Worm (Caenorhabditis elegans) whole organism, midembryonic: ENCODE measurements around the gene K08D8.10.

Source experiments
- T22C8.4 ChIP-seq: fragments of 200-800 bp; sonication (Bioruptor generic); IDR thresholded peaks from 2 replicates; pipeline ENCODE4 v1.3.6; 2022; ENCODE audit warnings: missing genetic modification characterization, missing compliant biosample characterization
- cog-1 ChIP-seq: sonication (generic microtip); optimal IDR thresholded peaks from 2 replicates; lab custom pipeline; 2016; ENCODE audit warnings: missing genetic modification characterization, missing compliant biosample characterization
- flt-1 ChIP-seq: fragments of 200-800 bp; sonication (Bioruptor generic); IDR thresholded peaks from 2 replicates; pipeline ENCODE4 v1.3.6; 2022; ENCODE audit warnings: missing genetic modification characterization, missing compliant biosample characterization
- klf-2 ChIP-seq: fragments of 200-800 bp; sonication (Bioruptor generic); conservative IDR thresholded peaks from 2 replicates; pipeline ENCODE4 v1.3.6; 2022; ENCODE audit warnings: missing genetic modification reagents, missing genetic modification characterization, missing compliant biosample characterization
- med-1 ChIP-seq: sonication (generic microtip); optimal IDR thresholded peaks from 2 replicates; lab custom pipeline; 2017; ENCODE audit warnings: missing genetic modification characterization, mild to moderate bottlenecking, missing compliant biosample characterization, antibody characterized with exemption, missing genetic modification reagents; ENCODE audit not compliant: insufficient read depth
- ref-1 ChIP-seq: fragments of 200-800 bp; sonication (Bioruptor generic); conservative IDR thresholded peaks from 2 replicates; pipeline ENCODE4 v1.3.6; 2022; ENCODE audit warnings: missing genetic modification reagents, missing genetic modification characterization, missing compliant biosample characterization
- tab-1 ChIP-seq: fragments of 200-800 bp; sonication (Bioruptor generic); IDR thresholded peaks from 2 replicates; pipeline ENCODE4 v1.3.6; 2022; ENCODE audit warnings: missing genetic modification characterization, missing compliant biosample characterization
- ztf-23 ChIP-seq: fragments of 200-800 bp; sonication (Bioruptor generic); IDR thresholded peaks from 2 replicates; pipeline ENCODE4 v1.3.6; 2022; ENCODE audit warnings: missing genetic modification reagents, missing genetic modification characterization, missing compliant biosample characterization
- ztf-29 ChIP-seq: fragments of 200-800 bp; sonication (Bioruptor generic); IDR thresholded peaks from 2 replicates; pipeline ENCODE4 v1.3.6; 2022; ENCODE audit warnings: missing genetic modification reagents, missing genetic modification characterization, missing compliant biosample characterization

The K08D8.10 gene

DNA sequence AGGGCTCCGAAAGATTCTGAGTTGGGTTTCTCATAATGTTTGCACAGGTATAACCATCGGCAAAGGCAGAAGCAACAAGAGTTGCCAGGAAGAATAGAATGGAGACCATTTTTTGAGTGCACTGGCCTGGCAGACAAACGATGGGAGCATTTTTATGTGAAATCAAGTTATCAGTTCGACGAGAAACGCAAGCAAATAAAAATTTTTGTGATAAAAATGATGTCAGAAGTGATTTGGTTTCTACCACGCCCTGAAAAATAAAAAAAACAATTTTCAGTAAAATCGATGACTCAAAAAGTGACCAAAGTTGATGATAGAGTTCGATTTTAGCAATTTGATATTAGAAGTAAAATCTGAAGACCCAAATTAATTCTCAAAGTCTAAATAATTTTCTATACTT lies 9.5 kb downstream of the K08D8.10 start, which contains the start of gene K08D8.4:
Gene K08D8.4, minus strand, starts transcription at position 128 of the 400 bp plus-strand sequence.
- TF ChIP-seq T22C8.4 (no peak), ref-1 (GFP tag; lab: Robert Waterston, UW) (no peak), cog-1 (tag; lab: Kevin White, UChicago) (no peak), med-1 (GFP tag; lab: Kevin White, UChicago) (no peak), tab-1 (no peak), ztf-29 (GFP tag; lab: Robert Waterston, UW) (no peak), ztf-23 (GFP tag; lab: Robert Waterston, UW) (no peak), flt-1 (GFP tag; lab: Robert Waterston, UW) (no peak)

DNA sequence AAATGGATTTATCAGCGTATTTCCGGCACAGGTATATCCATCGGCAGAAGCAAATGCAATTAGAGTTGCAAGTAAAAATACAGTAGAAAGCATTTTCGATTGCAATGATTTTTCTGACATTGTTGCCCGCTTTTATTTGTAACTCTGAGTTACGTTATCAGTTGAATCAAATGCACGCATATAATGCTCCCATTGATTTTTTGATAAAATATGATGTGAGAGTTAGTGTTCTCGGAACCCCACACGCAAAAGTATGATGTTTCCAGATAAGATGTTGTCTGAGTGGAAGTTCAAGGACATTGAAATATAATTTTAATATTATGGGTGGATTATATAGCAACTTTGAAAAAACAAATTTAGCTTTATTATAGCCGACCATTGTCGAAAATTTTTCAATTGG lies 11.6 kb downstream of the K08D8.10 start, which contains the start of gene K08D8.5:
Gene K08D8.5, minus strand, starts transcription at position 140 of the 400 bp plus-strand sequence.
- no peak for TF ChIP-seq tab-1
- TF ChIP-seq klf-2 (GFP tag; lab: Robert Waterston, UW), result no peak
- no peak for TF ChIP-seq cog-1 (tag; lab: Kevin White, UChicago)
- no peak for TF ChIP-seq ztf-23 (GFP tag; lab: Robert Waterston, UW)
- no peak for TF ChIP-seq ref-1 (GFP tag; lab: Robert Waterston, UW)
- no peak for TF ChIP-seq ztf-29 (GFP tag; lab: Robert Waterston, UW)
- no peak for TF ChIP-seq T22C8.4

DNA sequence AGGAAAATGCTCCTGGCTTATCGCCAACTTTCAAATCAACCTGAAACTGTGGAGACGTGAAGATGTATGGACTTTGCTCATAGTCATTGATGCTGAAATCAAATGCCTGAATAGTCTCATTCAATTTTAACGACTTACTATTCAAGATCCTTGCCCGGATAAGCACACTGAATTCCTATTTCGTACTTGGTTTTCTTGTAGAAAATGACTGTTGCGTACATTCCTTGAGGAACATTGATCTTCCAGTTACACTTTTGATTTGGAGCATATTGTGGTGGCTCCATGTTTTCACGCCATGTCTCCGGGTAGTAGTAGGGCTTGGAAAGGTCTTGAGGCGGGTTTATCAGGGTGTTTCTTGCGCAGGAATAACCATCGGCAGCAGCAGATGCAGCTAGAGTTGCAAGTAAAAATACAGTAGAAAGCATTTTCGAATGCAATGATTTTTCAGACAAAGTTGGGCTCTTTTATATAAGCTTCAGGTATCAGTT lies 14.2 kb downstream of the K08D8.10 start, which contains the start of gene irg-6:
Gene irg-6, minus strand, starts transcription at position 438 of the 488 bp plus-strand sequence.
- no peak for TF ChIP-seq klf-2 (GFP tag; lab: Robert Waterston, UW)
- no peak for TF ChIP-seq med-1 (GFP tag; lab: Kevin White, UChicago)
- no peak for TF ChIP-seq ref-1 (GFP tag; lab: Robert Waterston, UW)
- TF ChIP-seq flt-1 (GFP tag; lab: Robert Waterston, UW), result no peak
- no peak for TF ChIP-seq T22C8.4
- TF ChIP-seq tab-1, result no peak
- TF ChIP-seq ztf-29 (GFP tag; lab: Robert Waterston, UW), result no peak
- no peak for TF ChIP-seq ztf-23 (GFP tag; lab: Robert Waterston, UW)
- no peak for TF ChIP-seq cog-1 (tag; lab: Kevin White, UChicago)

DNA sequence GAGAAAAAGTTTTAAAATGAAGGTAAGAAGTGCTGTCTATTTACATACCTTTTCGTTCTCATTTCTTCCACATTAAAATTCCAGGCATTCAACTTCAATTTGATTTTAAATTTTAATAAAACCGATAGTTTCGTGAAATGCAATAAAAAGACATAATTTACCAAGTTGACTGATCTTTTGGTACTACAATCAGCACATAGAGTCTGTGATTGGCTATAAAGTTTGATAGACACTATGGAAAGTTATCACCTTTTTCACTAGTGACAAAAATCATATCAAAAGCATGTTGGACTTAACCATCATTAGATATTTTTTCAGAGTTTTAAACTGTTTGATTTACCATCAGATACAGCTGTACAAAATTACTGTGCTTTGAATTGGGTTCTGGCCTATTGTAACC lies 15.1 kb downstream of the K08D8.10 start, which contains the start of gene srz-15:
Gene srz-15, plus strand, starts transcription at position 301 of the 400 bp plus-strand sequence.
- TF ChIP-seq cog-1 (tag; lab: Kevin White, UChicago), result no peak
- TF ChIP-seq T22C8.4, result no peak
- TF ChIP-seq med-1 (GFP tag; lab: Kevin White, UChicago), result no peak
- no peak for TF ChIP-seq ref-1 (GFP tag; lab: Robert Waterston, UW)
- TF ChIP-seq flt-1 (GFP tag; lab: Robert Waterston, UW), result no peak
- no peak for TF ChIP-seq ztf-23 (GFP tag; lab: Robert Waterston, UW)
- no peak for TF ChIP-seq tab-1
- no peak for TF ChIP-seq klf-2 (GFP tag; lab: Robert Waterston, UW)
- no peak for TF ChIP-seq ztf-29 (GFP tag; lab: Robert Waterston, UW)

DNA sequence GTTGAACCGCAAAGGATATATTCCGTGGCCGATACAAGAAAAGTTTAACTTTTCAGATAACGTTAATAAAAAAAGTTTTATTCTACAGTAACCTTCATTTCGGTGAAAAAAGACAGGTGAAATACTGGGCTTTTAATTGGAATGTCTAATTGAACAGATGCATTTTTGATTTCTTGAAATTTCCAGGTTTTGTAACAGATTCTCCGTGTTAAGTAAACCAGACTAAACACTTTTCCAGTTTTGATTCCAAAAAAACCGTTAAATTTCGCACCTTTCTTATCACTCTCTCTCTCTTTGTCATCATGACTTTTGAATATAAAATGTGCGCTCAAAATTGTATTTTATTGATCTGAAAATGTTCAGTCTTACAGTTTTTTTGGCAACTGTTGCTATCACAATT lies 17.9 kb downstream of the K08D8.10 start, which contains the start of gene C32H11.3:
Gene C32H11.3, plus strand, starts transcription at position 301 of the 400 bp plus-strand sequence.
- TF ChIP-seq cog-1 (tag; lab: Kevin White, UChicago) (no peak), klf-2 (GFP tag; lab: Robert Waterston, UW) (no peak), ztf-23 (GFP tag; lab: Robert Waterston, UW) (no peak), med-1 (GFP tag; lab: Kevin White, UChicago) (no peak), flt-1 (GFP tag; lab: Robert Waterston, UW) (no peak), ref-1 (GFP tag; lab: Robert Waterston, UW) (no peak), ztf-29 (GFP tag; lab: Robert Waterston, UW) (no peak), tab-1 (no peak), T22C8.4 (no peak)

DNA sequence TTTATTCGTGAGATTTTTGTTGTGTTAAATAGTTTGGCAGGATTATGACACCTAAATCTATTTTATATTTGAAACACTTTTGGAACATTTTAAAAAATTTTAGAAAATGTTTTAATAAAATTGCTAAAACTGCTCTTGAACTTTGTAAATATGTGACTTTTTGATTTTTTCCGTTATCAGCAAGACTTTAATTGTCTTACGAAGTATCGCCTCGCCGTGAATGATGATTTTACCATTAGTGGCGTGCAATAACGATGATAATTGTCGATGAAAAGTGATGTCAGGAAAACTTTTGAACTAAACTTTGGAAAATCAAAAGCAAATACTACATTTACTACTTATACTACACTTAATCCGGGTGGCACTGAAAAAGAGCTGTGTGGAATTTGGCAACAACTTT lies 20.2 kb downstream of the K08D8.10 start:
- no peak for TF ChIP-seq cog-1 (tag; lab: Kevin White, UChicago)
- no peak for TF ChIP-seq klf-2 (GFP tag; lab: Robert Waterston, UW)

DNA sequence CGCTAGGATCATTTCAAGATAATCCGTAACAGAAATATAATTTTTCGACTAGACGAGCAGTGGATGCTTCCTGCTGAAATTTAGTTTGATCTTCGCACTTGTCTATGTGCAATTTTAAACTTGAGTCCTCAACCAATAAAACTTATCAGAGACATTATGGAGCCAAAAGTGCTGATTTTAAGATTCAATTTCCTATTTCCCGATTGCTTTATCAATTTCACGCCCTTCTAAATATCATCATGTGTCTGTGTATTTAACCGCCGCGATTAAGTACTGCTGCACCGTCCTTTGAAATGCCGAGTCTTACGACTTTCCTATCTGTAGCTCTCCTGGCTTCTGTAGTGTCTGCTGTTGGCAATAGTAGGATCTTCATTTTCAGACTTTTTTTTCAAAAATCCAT lies 20.7 kb downstream of the K08D8.10 start, which contains the start of gene C32H11.4:
Gene C32H11.4, plus strand, starts transcription at position 238 of the 400 bp plus-strand sequence.
- no peak for TF ChIP-seq cog-1 (tag; lab: Kevin White, UChicago)
- no peak for TF ChIP-seq klf-2 (GFP tag; lab: Robert Waterston, UW)
- TF ChIP-seq ztf-23 (GFP tag; lab: Robert Waterston, UW), result no peak
- TF ChIP-seq tab-1, result no peak
- TF ChIP-seq flt-1 (GFP tag; lab: Robert Waterston, UW), result no peak
- no peak for TF ChIP-seq med-1 (GFP tag; lab: Kevin White, UChicago)
- TF ChIP-seq ztf-29 (GFP tag; lab: Robert Waterston, UW), result no peak
- TF ChIP-seq ref-1 (GFP tag; lab: Robert Waterston, UW), result no peak
- no peak for TF ChIP-seq T22C8.4

DNA sequence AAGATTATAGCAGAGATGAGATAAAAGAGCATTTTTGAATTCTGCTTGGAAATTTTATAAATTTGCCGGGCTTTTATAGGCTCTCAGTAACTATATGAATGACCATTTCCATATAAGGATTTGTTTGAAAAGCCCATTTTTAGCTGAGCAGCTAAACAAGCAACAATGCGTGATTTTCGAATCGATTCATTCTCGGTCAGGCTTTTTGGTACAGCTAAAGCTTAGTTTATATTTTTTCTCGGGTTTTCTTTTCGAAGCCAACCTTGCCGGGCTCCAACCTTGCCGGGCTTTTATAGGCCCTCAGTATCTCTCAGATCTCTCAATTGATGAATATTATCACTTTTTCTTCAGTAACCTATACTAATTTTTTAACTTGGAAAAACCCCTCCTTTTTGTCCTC lies 24.0 kb downstream of the K08D8.10 start, which contains the start of gene srlf-4:
Gene srlf-4, minus strand, starts transcription at position 101 of the 400 bp plus-strand sequence.
- TF ChIP-seq T22C8.4, result no peak
- no peak for TF ChIP-seq flt-1 (GFP tag; lab: Robert Waterston, UW)
- no peak for TF ChIP-seq med-1 (GFP tag; lab: Kevin White, UChicago)
- no peak for TF ChIP-seq cog-1 (tag; lab: Kevin White, UChicago)
- no peak for TF ChIP-seq klf-2 (GFP tag; lab: Robert Waterston, UW)
- TF ChIP-seq ztf-29 (GFP tag; lab: Robert Waterston, UW), result no peak
- no peak for TF ChIP-seq ref-1 (GFP tag; lab: Robert Waterston, UW)
- no peak for TF ChIP-seq ztf-23 (GFP tag; lab: Robert Waterston, UW)
- TF ChIP-seq tab-1, result no peak

DNA sequence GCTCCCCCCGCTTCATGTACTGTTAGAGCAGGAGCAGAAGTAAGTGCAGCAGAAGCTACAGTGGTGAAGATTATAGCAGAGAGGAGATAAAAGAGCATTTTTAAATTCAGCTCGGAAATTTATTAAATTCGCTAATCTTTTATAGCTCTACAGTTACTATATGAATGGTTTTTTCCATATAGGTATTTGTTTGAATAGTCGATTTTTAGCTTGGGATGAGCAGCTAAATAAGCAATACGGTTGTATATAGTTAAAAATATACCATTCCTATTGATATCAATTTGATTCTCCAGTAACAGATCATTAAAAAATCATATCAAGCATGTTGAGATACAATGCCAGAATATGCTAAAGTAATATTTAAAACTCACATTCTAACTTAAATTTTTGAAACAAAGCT lies 26.3 kb downstream of the K08D8.10 start, which contains the start of gene srlf-5:
Gene srlf-5, minus strand, starts transcription at position 101 of the 400 bp plus-strand sequence.
- TF ChIP-seq cog-1 (tag; lab: Kevin White, UChicago) (no peak), T22C8.4 (no peak), med-1 (GFP tag; lab: Kevin White, UChicago) (no peak), ztf-29 (GFP tag; lab: Robert Waterston, UW) (no peak), klf-2 (GFP tag; lab: Robert Waterston, UW) (no peak), flt-1 (GFP tag; lab: Robert Waterston, UW) (no peak), ztf-23 (GFP tag; lab: Robert Waterston, UW) (no peak), tab-1 (no peak), ref-1 (GFP tag; lab: Robert Waterston, UW) (no peak)
